Fruit fly (Drosophila melanogaster) whole organism, embryonic: ENCODE measurements around the gene Cln7.

Source experiments
- Asciz ChIP-seq: fragments of 200-800 bp; sonication (Bioruptor generic); optimal IDR thresholded peaks from 2 replicates; lab custom pipeline; 2017; ENCODE audit warnings: missing biosample characterization, mild to moderate bottlenecking, missing genetic modification characterization, missing genetic modification reagents
- CG10267 ChIP-seq: fragments of 200-800 bp; sonication (Bioruptor generic); optimal IDR thresholded peaks from 2 replicates; lab custom pipeline; 2018; ENCODE audit warnings: missing biosample characterization, mild to moderate bottlenecking, missing genetic modification characterization, moderate library complexity
- CG12391 ChIP-seq: fragments of 200-800 bp; sonication (Bioruptor generic); optimal IDR thresholded peaks from 3 replicates; lab custom pipeline; 2018; ENCODE audit warnings: missing biosample characterization, mild to moderate bottlenecking, missing genetic modification characterization, moderate library complexity
- CG13624 ChIP-seq: fragments of 200-800 bp; sonication (Bioruptor generic); optimal IDR thresholded peaks from 2 replicates; lab custom pipeline; 2016; ENCODE audit warnings: missing biosample characterization, missing genetic modification characterization
- CG14965 ChIP-seq: fragments of 200-800 bp; sonication (Bioruptor generic); optimal IDR thresholded peaks from 2 replicates; lab custom pipeline; 2016; ENCODE audit warnings: missing biosample characterization, missing genetic modification characterization, borderline replicate concordance
- CG1603 ChIP-seq: fragments of 200-800 bp; sonication (Bioruptor generic); optimal IDR thresholded peaks from 2 replicates; lab custom pipeline; 2019; ENCODE audit warnings: missing biosample characterization, mild to moderate bottlenecking, missing genetic modification characterization, moderate library complexity
- CG16815 ChIP-seq: fragments of 200-800 bp; sonication (Bioruptor generic); optimal IDR thresholded peaks from 3 replicates; lab custom pipeline; 2017; ENCODE audit warnings: missing biosample characterization, mild to moderate bottlenecking, missing genetic modification characterization
- CG17328 ChIP-seq: fragments of 200-800 bp; sonication (Bioruptor generic); IDR thresholded peaks from 2 replicates; pipeline ENCODE4 v1.3.6; 2022; ENCODE audit warnings: missing biosample characterization, missing genetic modification characterization
- CG17385 ChIP-seq: fragments of 200-800 bp; sonication (Bioruptor generic); optimal IDR thresholded peaks from 3 replicates; lab custom pipeline; 2018; ENCODE audit warnings: missing biosample characterization, mild to moderate bottlenecking, missing genetic modification characterization
- CG18764 ChIP-seq: fragments of 200-800 bp; sonication (Bioruptor generic); optimal IDR thresholded peaks from 3 replicates; lab custom pipeline; 2016; ENCODE audit warnings: missing biosample characterization, missing genetic modification characterization
- CG30403 ChIP-seq: fragments of 200-800 bp; sonication (Bioruptor generic); optimal IDR thresholded peaks from 3 replicates; lab custom pipeline; 2016; ENCODE audit warnings: missing biosample characterization, missing genetic modification characterization
- CG30431 ChIP-seq: fragments of 200-800 bp; sonication (Bioruptor generic); optimal IDR thresholded peaks from 2 replicates; lab custom pipeline; 2017; ENCODE audit warnings: missing biosample characterization, missing genetic modification characterization
- CG3065 ChIP-seq: fragments of 200-800 bp; sonication (Bioruptor generic); optimal IDR thresholded peaks from 2 replicates; lab custom pipeline; 2016; ENCODE audit warnings: missing biosample characterization, missing genetic modification characterization
- CG32767 ChIP-seq: fragments of 200-800 bp; sonication (Bioruptor generic); IDR thresholded peaks from 2 replicates; pipeline ENCODE4 v1.3.6; 2022; ENCODE audit warnings: missing biosample characterization, missing genetic modification characterization
- CG4404 ChIP-seq: fragments of 200-800 bp; sonication (Bioruptor generic); IDR thresholded peaks from 2 replicates; pipeline ENCODE4 v1.3.6; 2022; ENCODE audit warnings: missing biosample characterization, missing genetic modification characterization
- CG7786 ChIP-seq: fragments of 200-800 bp; sonication (Bioruptor generic); optimal IDR thresholded peaks from 2 replicates; lab custom pipeline; 2016; ENCODE audit warnings: missing biosample characterization, missing genetic modification characterization
- CG8765 ChIP-seq: fragments of 200-800 bp; sonication (Bioruptor generic); IDR thresholded peaks from 2 replicates; pipeline ENCODE4 v1.3.6; 2022; ENCODE audit warnings: missing biosample characterization, missing genetic modification characterization
- CG9876 ChIP-seq: fragments of 200-800 bp; sonication (Bioruptor generic); optimal IDR thresholded peaks from 2 replicates; lab custom pipeline; 2016; ENCODE audit warnings: missing biosample characterization, missing genetic modification characterization
- Ets65A ChIP-seq: fragments of 200-800 bp; sonication (Bioruptor generic); peaks from one replicate; lab custom pipeline; 2016; ENCODE audit warnings: missing biosample characterization, missing genetic modification characterization
- Fer2 ChIP-seq: fragments of 200-800 bp; sonication (Bioruptor generic); optimal IDR thresholded peaks from 2 replicates; lab custom pipeline; 2018; ENCODE audit warnings: missing biosample characterization, mild to moderate bottlenecking, missing genetic modification characterization, moderate library complexity
- NFAT ChIP-seq: fragments of 200-800 bp; sonication (Bioruptor generic); IDR thresholded peaks from 2 replicates; pipeline ENCODE4 v1.3.6; 2022; ENCODE audit warnings: missing biosample characterization, missing genetic modification characterization
- Neu2 ChIP-seq: fragments of 200-800 bp; sonication (Bioruptor generic); optimal IDR thresholded peaks from 3 replicates; lab custom pipeline; 2016; ENCODE audit warnings: missing biosample characterization, missing genetic modification characterization, borderline replicate concordance
- Oli ChIP-seq: fragments of 200-800 bp; sonication (Bioruptor generic); optimal IDR thresholded peaks from 2 replicates; lab custom pipeline; 2018; ENCODE audit warnings: missing biosample characterization, mild to moderate bottlenecking, missing genetic modification characterization, moderate library complexity
- PHDP ChIP-seq: fragments of 200-800 bp; sonication (Bioruptor generic); optimal IDR thresholded peaks from 3 replicates; lab custom pipeline; 2018; ENCODE audit warnings: missing biosample characterization, mild to moderate bottlenecking, missing genetic modification characterization, moderate library complexity
- Pdp1 ChIP-seq, 2 experiments: fragments of 200-800 bp; sonication (Bioruptor generic); optimal IDR thresholded peaks; 3 replicates each; lab custom pipeline; 2016; ENCODE audit warnings: missing biosample characterization in 2 of 2, missing genetic modification characterization in 2 of 2, mild to moderate bottlenecking in 1 of 2, moderate library complexity in 1 of 2
- Scr ChIP-seq: fragments of 200-800 bp; sonication (Bioruptor generic); IDR thresholded peaks from 2 replicates; pipeline ENCODE4 v1.3.6; 2022; ENCODE audit warnings: missing biosample characterization, missing genetic modification characterization; ENCODE audit not compliant: partially characterized antibody
- Sin3A ChIP-seq: fragments of >200 bp; optimal IDR thresholded peaks from 2 replicates; lab custom pipeline; 2018
- ab ChIP-seq: fragments of 200-800 bp; sonication (Bioruptor generic); optimal IDR thresholded peaks from 2 replicates; lab custom pipeline; 2016; ENCODE audit warnings: missing biosample characterization, missing genetic modification characterization
- abd-A ChIP-seq: fragments of 200-800 bp; sonication (Bioruptor generic); optimal IDR thresholded peaks from 3 replicates; lab custom pipeline; 2019; ENCODE audit warnings: missing biosample characterization, mild to moderate bottlenecking, missing genetic modification characterization, moderate library complexity
- az2 ChIP-seq: fragments of 200-800 bp; sonication (Bioruptor generic); optimal IDR thresholded peaks from 3 replicates; lab custom pipeline; 2016; ENCODE audit warnings: missing biosample characterization, missing genetic modification characterization
- bbx ChIP-seq: fragments of 200-800 bp; sonication (Bioruptor generic); IDR thresholded peaks from 2 replicates; pipeline ENCODE4 v1.3.6; 2022; ENCODE audit warnings: missing biosample characterization, missing genetic modification characterization; ENCODE audit not compliant: partially characterized antibody
- br ChIP-seq: fragments of >200 bp; optimal IDR thresholded peaks from 2 replicates; lab custom pipeline; 2017
- crol ChIP-seq: fragments of 200-800 bp; sonication (Bioruptor generic); IDR thresholded peaks from 2 replicates; pipeline ENCODE4 v1.3.6; 2022; ENCODE audit warnings: missing biosample characterization, missing genetic modification characterization
- da ChIP-seq: fragments of 200-800 bp; sonication (Bioruptor generic); optimal IDR thresholded peaks from 2 replicates; lab custom pipeline; 2016; ENCODE audit warnings: missing biosample characterization, missing genetic modification characterization
- dati ChIP-seq: fragments of 200-800 bp; sonication (Bioruptor generic); IDR thresholded peaks from 2 replicates; pipeline ENCODE4 v1.3.6; 2022; ENCODE audit warnings: missing biosample characterization, missing genetic modification characterization
- ems ChIP-seq: fragments of 200-800 bp; sonication (Bioruptor generic); optimal IDR thresholded peaks from 3 replicates; lab custom pipeline; 2016; ENCODE audit warnings: missing biosample characterization, missing genetic modification characterization
- fd102C ChIP-seq: fragments of 200-800 bp; sonication (Bioruptor generic); optimal IDR thresholded peaks from 2 replicates; lab custom pipeline; 2018; ENCODE audit warnings: missing biosample characterization, mild to moderate bottlenecking, missing genetic modification characterization, moderate library complexity
- fd96Cb ChIP-seq: fragments of 200-800 bp; sonication (Bioruptor generic); optimal IDR thresholded peaks from 2 replicates; lab custom pipeline; 2018; ENCODE audit warnings: missing biosample characterization, mild to moderate bottlenecking, missing genetic modification characterization, moderate library complexity
- fu2 ChIP-seq: fragments of 200-800 bp; sonication (Bioruptor generic); optimal IDR thresholded peaks from 2 replicates; lab custom pipeline; 2016; ENCODE audit warnings: missing biosample characterization, missing genetic modification characterization
- gfzf ChIP-seq: fragments of 200-800 bp; sonication (Bioruptor generic); optimal IDR thresholded peaks from 2 replicates; lab custom pipeline; 2016; ENCODE audit warnings: missing biosample characterization, mild to moderate bottlenecking, missing genetic modification characterization, moderate library complexity
- gsb ChIP-seq: fragments of 200-800 bp; sonication (Bioruptor generic); IDR thresholded peaks from 2 replicates; pipeline ENCODE4 v1.3.6; 2022; ENCODE audit warnings: missing biosample characterization, missing genetic modification characterization
- hb ChIP-seq: fragments of 200-800 bp; sonication (Bioruptor generic); IDR thresholded peaks from 3 replicates; pipeline ENCODE4 v1.3.6; 2022; ENCODE audit warnings: missing biosample characterization, missing genetic modification characterization; ENCODE audit not compliant: partially characterized antibody
- lilli ChIP-seq: fragments of 200-800 bp; sonication (Bioruptor generic); optimal IDR thresholded peaks from 3 replicates; lab custom pipeline; 2016; ENCODE audit warnings: missing biosample characterization, missing genetic modification characterization
- onecut ChIP-seq: fragments of 200-800 bp; sonication (Bioruptor generic); IDR thresholded peaks from 2 replicates; pipeline ENCODE4 v1.3.6; 2022; ENCODE audit warnings: missing biosample characterization, missing genetic modification characterization
- otp ChIP-seq: fragments of 200-800 bp; sonication (Bioruptor generic); IDR thresholded peaks from 3 replicates; pipeline ENCODE4, ENCODE4 v1.3.6; 2022; ENCODE audit warnings: missing biosample characterization, missing genetic modification characterization
- salm ChIP-seq: fragments of 200-800 bp; sonication (Bioruptor generic); optimal IDR thresholded peaks from 2 replicates; lab custom pipeline; 2018; ENCODE audit warnings: missing biosample characterization, mild to moderate bottlenecking, missing genetic modification characterization
- sens ChIP-seq: fragments of 200-800 bp; sonication (Bioruptor generic); peaks from one replicate; lab custom pipeline; 2016; ENCODE audit warnings: missing biosample characterization, missing genetic modification characterization
- tap ChIP-seq: fragments of 200-800 bp; optimal IDR thresholded peaks from 3 replicates; lab custom pipeline; 2019; ENCODE audit warnings: missing biosample characterization, mild to moderate bottlenecking, missing genetic modification characterization, moderate library complexity
- tup ChIP-seq: fragments of 200-800 bp; sonication (Bioruptor generic); optimal IDR thresholded peaks from 2 replicates; lab custom pipeline; 2016; ENCODE audit warnings: missing biosample characterization, mild to moderate bottlenecking, missing genetic modification characterization, moderate library complexity
- unc-4 ChIP-seq: fragments of 200-800 bp; sonication (Bioruptor generic); IDR thresholded peaks from 2 replicates; pipeline ENCODE4 v1.3.6; 2022; ENCODE audit warnings: missing biosample characterization, missing genetic modification characterization; ENCODE audit not compliant: partially characterized antibody
- usp ChIP-seq: fragments of >200 bp; optimal IDR thresholded peaks from 2 replicates; lab custom pipeline; 2017; ENCODE audit warnings: missing biosample characterization, missing genetic modification characterization

Cln7 gene

DNA sequence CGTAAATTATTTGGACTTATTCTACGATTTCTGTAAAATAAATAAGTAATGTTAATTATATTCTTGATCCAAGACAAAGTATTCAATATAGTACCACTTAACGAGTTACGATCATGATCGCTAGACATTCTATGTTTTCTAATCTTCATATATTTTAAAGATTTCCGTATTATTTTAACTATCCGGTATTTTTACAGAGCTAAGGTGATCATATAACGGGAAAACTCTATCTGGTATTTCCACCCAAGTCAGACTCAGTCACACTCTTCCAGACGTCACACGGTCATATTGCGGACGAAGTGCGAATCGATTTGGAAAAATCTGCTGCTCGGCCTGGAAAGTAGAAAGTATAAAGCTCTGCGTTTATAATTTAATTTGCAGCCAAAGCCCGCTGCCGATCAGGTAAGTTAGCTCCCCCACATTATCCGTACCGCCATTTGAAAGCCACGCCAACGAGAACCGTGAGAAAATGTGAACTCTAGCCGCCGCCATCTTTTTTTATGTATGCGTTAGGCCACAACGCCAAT, 5.7 kb downstream of the Cln7 start, which contains the start of the genes lark and eco (continued):
- TF ChIP-seq Neu2 (GFP tag; lab: Kevin White, UChicago) (no peak), CG30431 (GFP tag; lab: Kevin White, UChicago) (no peak), br (lab: Kevin White, UChicago) (no peak), tup (no peak), unc-4 (GFP tag; lab: Robert Waterston, UW) (0 out of 2 replicates have a peak, but pooled peaks have one; percentile 13), CG30403 (GFP tag; lab: Kevin White, UChicago) (no peak), Oli (no peak), usp (GFP tag; lab: Kevin White, UChicago) (no peak), crol (GFP tag; lab: Robert Waterston, UW) (no peak), CG1603 (tag; lab: Kevin White, UChicago) (peak; percentile 61), CG4404 (GFP tag; lab: Robert Waterston, UW) (no peak), Asciz (GFP tag; lab: Kevin White, UChicago) (no peak), ems (GFP tag; lab: Kevin White, UChicago) (no peak), sens (GFP tag; lab: Kevin White, UChicago) (peak; percentile 74), CG13624 (no peak), Sin3A (lab: Kevin White, UChicago) (no peak), Ets65A (GFP tag; lab: Kevin White, UChicago) (no peak), salm (tag; lab: Kevin White, UChicago) (no peak), CG17385 (peak; percentile 35), CG8765 (GFP tag; lab: Robert Waterston, UW) (no peak), fd96Cb (tag; lab: Kevin White, UChicago) (no peak), fu2 (no peak), CG9876 (GFP tag; lab: Kevin White, UChicago) (no peak), otp (GFP tag; lab: Robert Waterston, UW) (no peak), CG16815 (GFP tag; lab: Kevin White, UChicago) (no peak), da (GFP tag; lab: Kevin White, UChicago) (no peak), hb (GFP tag; lab: Robert Waterston, UW) (no peak), tap (tag; lab: Kevin White, UChicago) (no peak), Fer2 (tag; lab: Kevin White, UChicago) (no peak), CG14965 (GFP tag; lab: Kevin White, UChicago) (no peak), gfzf (peak; percentile 89), fd102C (GFP tag; lab: Kevin White, UChicago) (no peak), gsb (GFP tag; lab: Robert Waterston, UW) (no peak), Pdp1 (GFP tag; optimal IDR thresholded peaks at IDR 0.05; lab: Kevin White, UChicago) (no peak), Scr (GFP tag; lab: Robert Waterston, UW) (no peak), abd-A (tag; lab: Kevin White, UChicago) (no peak), CG12391 (peak; percentile 20), PHDP (tag; lab: Kevin White, UChicago) (no peak), CG32767 (GFP tag; lab: Robert Waterston, UW) (peak; percentile 98), NFAT (GFP tag; lab: Robert Waterston, UW) (no peak), onecut (peak; percentile 77), lilli (GFP tag; lab: Kevin White, UChicago) (no peak), ab (GFP tag; lab: Kevin White, UChicago) (no peak), az2 (GFP tag; lab: Kevin White, UChicago) (no peak), bbx (GFP tag; lab: Robert Waterston, UW) (peak; percentile 19; the same call in 1 of the 2 replicates), CG17328 (no peak), CG7786 (GFP tag; lab: Kevin White, UChicago) (no peak), CG18764 (no peak), CG10267 (tag; lab: Kevin White, UChicago) (peak; percentile 83), dati (GFP tag; lab: Robert Waterston, UW) (no peak), CG3065 (GFP tag; lab: Kevin White, UChicago) (no peak)
